Worm (Caenorhabditis elegans): ENCODE results near the gene ser-2.

The ser-2 gene

ce11 chrX:15285554-15285953 is 17.2 kb downstream of the ser-2 start:
- TF ChIP-seq peb-1 (tag; optimal IDR thresholded peaks at IDR 0.05) (no peak), ceh-82 (tag; optimal IDR thresholded peaks at IDR 0.05) (no peak), crh-2 (tag; optimal IDR thresholded peaks at IDR 0.05) (no peak), ztf-11 (tag; optimal IDR thresholded peaks at IDR 0.05) (no peak), snpc-4 (tag; optimal IDR thresholded peaks at IDR 0.05) (peak; percentile 58), nhr-237 (tag; optimal IDR thresholded peaks at IDR 0.05) (no peak), ztf-4 (tag; optimal IDR thresholded peaks at IDR 0.05) (no peak), lin-13 (GFP tag; optimal IDR thresholded peaks at IDR 0.05) (no peak)

- TF ChIP-seq skn-1 (tag; optimal IDR thresholded peaks at IDR 0.05), result no peak
- no peak for TF ChIP-seq Y55F3AM.14 (GFP tag; optimal IDR thresholded peaks at IDR 0.05)
- peak; percentile 60 for TF ChIP-seq blmp-1 (tag; optimal IDR thresholded peaks at IDR 0.05; ENCODE audit: insufficient read depth)
- TF ChIP-seq F13H6.1 (tag; optimal IDR thresholded peaks at IDR 0.05), result peak; percentile 33
- TF ChIP-seq fos-1 (tag; optimal IDR thresholded peaks at IDR 0.05), result no peak
- peak; percentile 55 for TF ChIP-seq nhr-25 (tag; optimal IDR thresholded peaks at IDR 0.05)
Measured at ce11 chrX:15283740-15284139, 19.0 kb downstream of the ser-2 start, which contains the start of gene jud-4. TSS of gene jud-4 (plus strand) at chrX:15284115.

ce11 chrX:15281248-15281647 is 21.5 kb downstream of the ser-2 start:
- TF ChIP-seq fos-1 (tag; optimal IDR thresholded peaks at IDR 0.05) (peak; percentile 61), elt-1 (tag; optimal IDR thresholded peaks at IDR 0.05) (no peak), R02D3.7 (tag; optimal IDR thresholded peaks at IDR 0.05) (no peak), F13H6.1 (tag; optimal IDR thresholded peaks at IDR 0.05) (peak; percentile 52), C34F6.9 (tag; optimal IDR thresholded peaks at IDR 0.05) (peak; percentile 41), nhr-6 (tag; optimal IDR thresholded peaks at IDR 0.05) (no peak), sma-9 (GFP tag; optimal IDR thresholded peaks at IDR 0.05) (peak; percentile 40), sma-9 (tag; optimal IDR thresholded peaks at IDR 0.05) (no peak), blmp-1 (tag; optimal IDR thresholded peaks at IDR 0.05; ENCODE audit: insufficient read depth) (peak; percentile 39), sma-3 (GFP tag; optimal IDR thresholded peaks at IDR 0.05) (peak; percentile 33), ztf-1 (GFP tag; conservative IDR thresholded peaks at IDR 0.05) (no peak), nhr-25 (tag; optimal IDR thresholded peaks at IDR 0.05) (peak; percentile 25), Y55F3AM.14 (GFP tag; optimal IDR thresholded peaks at IDR 0.05) (no peak), gmeb-1 (tag; optimal IDR thresholded peaks at IDR 0.05) (no peak), nhr-129 (tag; optimal IDR thresholded peaks at IDR 0.05) (peak; percentile 41), lin-13 (GFP tag; optimal IDR thresholded peaks at IDR 0.05) (peak; percentile 9), nhr-21 (tag; optimal IDR thresholded peaks at IDR 0.05) (no peak), dmd-4 (tag; optimal IDR thresholded peaks at IDR 0.05) (no peak), lin-11 (tag; optimal IDR thresholded peaks at IDR 0.05) (peak; percentile 49), unc-55 (GFP tag; optimal IDR thresholded peaks at IDR 0.05) (peak; percentile 29), zag-1 (tag; optimal IDR thresholded peaks at IDR 0.05) (no peak), skn-1 (tag; optimal IDR thresholded peaks at IDR 0.05) (no peak), lsy-2 (tag; optimal IDR thresholded peaks at IDR 0.05) (no peak), snpc-4 (tag; optimal IDR thresholded peaks at IDR 0.05) (no peak)

ce11 chrX:15280318-15280717 is 22.4 kb downstream of the ser-2 start:
- TF ChIP-seq nhr-6 (tag; optimal IDR thresholded peaks at IDR 0.05), result no peak
- no peak for TF ChIP-seq nhr-10 (tag; optimal IDR thresholded peaks at IDR 0.05)
- TF ChIP-seq mdl-1 (tag; optimal IDR thresholded peaks at IDR 0.05), result no peak
- no peak for TF ChIP-seq nhr-23 (tag; optimal IDR thresholded peaks at IDR 0.05)
- TF ChIP-seq nhr-25 (tag; optimal IDR thresholded peaks at IDR 0.05), result peak; percentile 37
- TF ChIP-seq sma-9 (GFP tag; optimal IDR thresholded peaks at IDR 0.05), result peak; percentile 1
- no peak for TF ChIP-seq sma-9 (tag; optimal IDR thresholded peaks at IDR 0.05)
- TF ChIP-seq elt-1 (tag; optimal IDR thresholded peaks at IDR 0.05), result no peak

- no peak for TF ChIP-seq ZK546.5 (tag; optimal IDR thresholded peaks at IDR 0.05)
- no peak for TF ChIP-seq ama-1 (optimal IDR thresholded peaks at IDR 0.05)
- peak; percentile 23 for TF ChIP-seq fos-1 (tag; optimal IDR thresholded peaks at IDR 0.05)
- no peak for TF ChIP-seq R02D3.7 (tag; optimal IDR thresholded peaks at IDR 0.05)
- no peak for TF ChIP-seq nhr-77 (tag; optimal IDR thresholded peaks at IDR 0.05)
- no peak for TF ChIP-seq ceh-16 (tag; optimal IDR thresholded peaks at IDR 0.05)
- TF ChIP-seq nhr-237 (tag; optimal IDR thresholded peaks at IDR 0.05), result no peak
- peak; percentile 57 for TF ChIP-seq nhr-129 (tag; optimal IDR thresholded peaks at IDR 0.05)
- no peak for TF ChIP-seq ceh-82 (tag; optimal IDR thresholded peaks at IDR 0.05)
- no peak for TF ChIP-seq mab-5 (tag; optimal IDR thresholded peaks at IDR 0.05)
- TF ChIP-seq elt-3 (tag; optimal IDR thresholded peaks at IDR 0.05), result no peak
- TF ChIP-seq lin-11 (tag; optimal IDR thresholded peaks at IDR 0.05), result no peak
- no peak for TF ChIP-seq unc-55 (GFP tag; optimal IDR thresholded peaks at IDR 0.05)
- TF ChIP-seq nhr-11 (tag; optimal IDR thresholded peaks at IDR 0.05), result no peak
- TF ChIP-seq nhr-25 (tag; optimal IDR thresholded peaks at IDR 0.05), result peak; percentile 11
- TF ChIP-seq sma-3 (GFP tag; optimal IDR thresholded peaks at IDR 0.05), result no peak
- TF ChIP-seq blmp-1 (tag; optimal IDR thresholded peaks at IDR 0.05; ENCODE audit: insufficient read depth), result no peak
- TF ChIP-seq mdl-1 (tag; optimal IDR thresholded peaks at IDR 0.05), result no peak
- TF ChIP-seq ztf-1 (GFP tag; conservative IDR thresholded peaks at IDR 0.05), result no peak
- no peak for TF ChIP-seq unc-62 (GFP tag; optimal IDR thresholded peaks at IDR 0.05)
- TF ChIP-seq lsy-2 (tag; optimal IDR thresholded peaks at IDR 0.05), result no peak
- no peak for TF ChIP-seq lin-13 (GFP tag; optimal IDR thresholded peaks at IDR 0.05)
- TF ChIP-seq sem-4 (tag; optimal IDR thresholded peaks at IDR 0.05), result no peak
- peak; percentile 41 for TF ChIP-seq crh-2 (tag; optimal IDR thresholded peaks at IDR 0.05)
- no peak for TF ChIP-seq nhr-12 (tag; optimal IDR thresholded peaks at IDR 0.05)
- peak; percentile 16 for TF ChIP-seq F13H6.1 (tag; optimal IDR thresholded peaks at IDR 0.05)
- no peak for TF ChIP-seq nhr-23 (tag; optimal IDR thresholded peaks at IDR 0.05)
- peak; percentile 36 for TF ChIP-seq egl-27 (tag; optimal IDR thresholded peaks at IDR 0.05)
Measured at ce11 chrX:15279301-15279700, 23.5 kb downstream of the ser-2 start.

Measured in whole organism, L2 larva.